Fruit fly (Drosophila melanogaster) whole organism, wandering third instar larva: Measurements from ENCODE around the gene CG13113.
A peak's percentile ranks its signal among the peaks of the same experiment; 100 is the strongest.

Source experiments
- CG32264 ChIP-seq: fragments of 200-800 bp; sonication (Bioruptor generic); optimal IDR thresholded peaks from 2 replicates; lab custom pipeline; 2016; ENCODE audit warnings: missing biosample characterization, missing genetic modification characterization
- CG9705 ChIP-seq: fragments of 200-800 bp; sonication (Bioruptor generic); optimal IDR thresholded peaks from 2 replicates; lab custom pipeline; 2018; ENCODE audit warnings: missing biosample characterization, mild to moderate bottlenecking, missing genetic modification characterization
- Dfd ChIP-seq: fragments of >200 bp; optimal IDR thresholded peaks from 2 replicates; lab custom pipeline; 2017; ENCODE audit warnings: missing biosample characterization, missing genetic modification characterization
- Dif ChIP-seq: fragments of 200-275, 200-300 bp; sonication (Bioruptor generic); optimal IDR thresholded peaks from 2 replicates; lab custom pipeline; 2018; ENCODE audit warnings: missing biosample characterization, missing genetic modification characterization; ENCODE audit not compliant: partially characterized antibody
- GATAd ChIP-seq: sonication (Bioruptor generic); optimal IDR thresholded peaks from 2 replicates; lab custom pipeline; 2016; ENCODE audit warnings: missing biosample characterization, missing genetic modification characterization
- HLH106 ChIP-seq: fragments of 200-800 bp; optimal IDR thresholded peaks from 3 replicates; lab custom pipeline; 2019; ENCODE audit warnings: missing biosample characterization, mild to moderate bottlenecking, missing genetic modification characterization, moderate library complexity
- Hnf4 ChIP-seq: fragments of 200-800 bp; sonication (Bioruptor generic); optimal IDR thresholded peaks from 2 replicates; lab custom pipeline; 2016; ENCODE audit warnings: missing biosample characterization, mild to moderate bottlenecking, missing genetic modification characterization
- Hr78 ChIP-seq: fragments of >200 bp; optimal IDR thresholded peaks from 2 replicates; lab custom pipeline; 2017; ENCODE audit warnings: missing biosample characterization, missing genetic modification characterization
- Hr83 ChIP-seq: fragments of 200-300 bp; sonication (Bioruptor generic); optimal IDR thresholded peaks from 2 replicates; lab custom pipeline; 2016; ENCODE audit warnings: missing biosample characterization, mild to moderate bottlenecking, missing genetic modification characterization, moderate library complexity; ENCODE audit not compliant: poor library complexity, severe bottlenecking
- Mio ChIP-seq: sonication (Bioruptor generic); optimal IDR thresholded peaks from 2 replicates; lab custom pipeline; 2016; ENCODE audit warnings: missing biosample characterization, missing genetic modification characterization
- Myc ChIP-seq: fragments of >200 bp; optimal IDR thresholded peaks from 2 replicates; lab custom pipeline; 2017
- N ChIP-seq: fragments of >200 bp; optimal IDR thresholded peaks from 2 replicates; lab custom pipeline; 2018; ENCODE audit warnings: missing biosample characterization, missing external identifiers, missing genetic modification characterization
- OdsH ChIP-seq: fragments of 200-800 bp; sonication (Bioruptor generic); optimal IDR thresholded peaks from 2 replicates; lab custom pipeline; 2016; ENCODE audit warnings: missing biosample characterization, mild to moderate bottlenecking, missing genetic modification characterization
- Rel ChIP-seq, 2 experiments: fragments of 200-800 bp; sonication (Bioruptor generic) in 1 of 2; optimal IDR thresholded peaks; 2 replicates in 1 of 2; 3 replicates in 1 of 2; lab custom pipeline; 2016 to 2019; ENCODE audit warnings: mild to moderate bottlenecking in 2 of 2, missing biosample characterization in 2 of 2, missing genetic modification characterization in 2 of 2, moderate library complexity in 1 of 2
- Sp1 ChIP-seq: fragments of 200-800 bp; sonication (Bioruptor generic); optimal IDR thresholded peaks from 3 replicates; lab custom pipeline; 2019; ENCODE audit warnings: missing biosample characterization, mild to moderate bottlenecking, missing genetic modification characterization, moderate library complexity
- brk ChIP-seq: fragments of 200-800 bp; sonication (Bioruptor generic); optimal IDR thresholded peaks from 2 replicates; lab custom pipeline; 2016; ENCODE audit warnings: missing biosample characterization, mild to moderate bottlenecking, missing genetic modification characterization
- dl ChIP-seq, 2 experiments: fragments of 175-275, 200-275 bp in 1 of 2; fragments of 200-275 bp in 1 of 2; sonication (Bioruptor generic); optimal IDR thresholded peaks; lab custom pipeline; 2018; ENCODE audit warnings: mild to moderate bottlenecking in 2 of 2, missing biosample characterization in 2 of 2, missing genetic modification characterization in 2 of 2, moderate library complexity in 2 of 2; ENCODE audit not compliant: partially characterized antibody in 2 of 2, insufficient read depth in 1 of 2
- dmrt93B ChIP-seq: fragments of 200-800 bp; sonication (Bioruptor generic); optimal IDR thresholded peaks from 2 replicates; lab custom pipeline; 2018; ENCODE audit warnings: missing biosample characterization, mild to moderate bottlenecking, missing genetic modification characterization
- dsf ChIP-seq: sonication (Bioruptor generic); optimal IDR thresholded peaks from 2 replicates; lab custom pipeline; 2016; ENCODE audit warnings: missing biosample characterization, missing genetic modification characterization, borderline replicate concordance
- ey ChIP-seq: fragments of 200-800 bp; sonication (Bioruptor generic); optimal IDR thresholded peaks from 2 replicates; lab custom pipeline; 2016; ENCODE audit warnings: missing biosample characterization, missing genetic modification characterization
- foxo ChIP-seq, 2 experiments: fragments of 200-800 bp; sonication (Bioruptor generic); optimal IDR thresholded peaks; 2 replicates in 1 of 2; 3 replicates in 1 of 2; lab custom pipeline; 2016 to 2017; ENCODE audit warnings: missing biosample characterization in 2 of 2, missing genetic modification characterization in 2 of 2
- fru ChIP-seq: fragments of 200-800 bp; sonication (Bioruptor generic); optimal IDR thresholded peaks from 3 replicates; lab custom pipeline; 2016; ENCODE audit warnings: missing biosample characterization, mild to moderate bottlenecking, missing genetic modification characterization
- h ChIP-seq: fragments of 200-800 bp; sonication (Bioruptor generic); optimal IDR thresholded peaks from 3 replicates; lab custom pipeline; 2016; ENCODE audit warnings: missing biosample characterization, mild to moderate bottlenecking, missing genetic modification characterization
- jim ChIP-seq: fragments of 175-275, 200-325 bp; sonication (Bioruptor generic); optimal IDR thresholded peaks from 2 replicates; lab custom pipeline; 2016; ENCODE audit warnings: missing biosample characterization, mild to moderate bottlenecking, missing genetic modification characterization
- psq ChIP-seq: fragments of 200-800 bp; sonication (Bioruptor generic); optimal IDR thresholded peaks from 3 replicates; lab custom pipeline; 2017; ENCODE audit warnings: missing biosample characterization, mild to moderate bottlenecking, missing genetic modification characterization, moderate library complexity
- rgr ChIP-seq: fragments of 200-800 bp; sonication (Bioruptor generic); optimal IDR thresholded peaks from 3 replicates; lab custom pipeline; 2016; ENCODE audit warnings: missing biosample characterization, mild to moderate bottlenecking, missing genetic modification characterization
- sage ChIP-seq: fragments of 200-800 bp; sonication (Bioruptor generic); optimal IDR thresholded peaks from 2 replicates; lab custom pipeline; 2016; ENCODE audit warnings: missing biosample characterization, mild to moderate bottlenecking, missing genetic modification characterization
- sv ChIP-seq: fragments of 200-800 bp; sonication (Bioruptor generic); optimal IDR thresholded peaks from 3 replicates; lab custom pipeline; 2016; ENCODE audit warnings: missing biosample characterization, missing genetic modification characterization
- tai ChIP-seq: sonication (Bioruptor generic); optimal IDR thresholded peaks from 2 replicates; lab custom pipeline; 2016; ENCODE audit warnings: missing biosample characterization, missing genetic modification characterization
- usp ChIP-seq: fragments of >200 bp; optimal IDR thresholded peaks from 2 replicates; lab custom pipeline; 2017; ENCODE audit warnings: missing biosample characterization, missing genetic modification characterization
- woc ChIP-seq: sonication (Bioruptor generic); optimal IDR thresholded peaks from 2 replicates; lab custom pipeline; 2016; ENCODE audit warnings: missing biosample characterization, mild to moderate bottlenecking, missing genetic modification characterization

Gene CG13113

dm6 chr2L:9543871-9544270, at the start of gene CG13113:
Gene CG13113 (plus strand): TSS chr2L:9544171.
- no peak for TF ChIP-seq sv (GFP tag; lab: Kevin White, UChicago)
- no peak for TF ChIP-seq psq (GFP tag; lab: Kevin White, UChicago)
- TF ChIP-seq dsf = no peak
- no peak for TF ChIP-seq Sp1
- TF ChIP-seq Dif (GFP tag; lab: Kevin White, UChicago) = no peak
- TF ChIP-seq Rel (GFP tag; optimal IDR thresholded peaks at IDR 0.05; lab: Kevin White, UChicago) = no peak
- TF ChIP-seq Rel (tag; optimal IDR thresholded peaks at IDR 0.05; lab: Kevin White, UChicago) = no peak
- TF ChIP-seq Hr83 (GFP tag; lab: Kevin White, UChicago) = no peak

dm6 chr2L:9494663-9495417, 49.1 kb upstream of the CG13113 start, which contains the start of gene Gdi:
Gene Gdi (minus strand): TSS chr2L:9494876.
- TF ChIP-seq usp (GFP tag; lab: Kevin White, UChicago) = no peak
- TF ChIP-seq woc = peak; percentile 29
- peak; percentile 83 for TF ChIP-seq psq (GFP tag; lab: Kevin White, UChicago)
- TF ChIP-seq CG32264 = no peak
- TF ChIP-seq CG9705 (GFP tag; lab: Kevin White, UChicago) = peak; percentile 35
- TF ChIP-seq Hnf4 = no peak
- TF ChIP-seq HLH106 (tag; lab: Kevin White, UChicago) = peak; percentile 51
- TF ChIP-seq foxo (GFP tag; optimal IDR thresholded peaks at IDR 0.05; lab: Kevin White, UChicago) = peak in 1 of 2 experiments; percentile 13
- TF ChIP-seq Myc (lab: Kevin White, UChicago) = peak; percentile 19
- peak; percentile 4 for TF ChIP-seq ey (GFP tag; lab: Kevin White, UChicago)

dm6 chr2L:9495418-9495779, 48.6 kb upstream of the CG13113 start, which contains the start of gene CG33298:
Gene CG33298 (plus strand): TSS chr2L:9495474.
- TF ChIP-seq Rel (GFP tag; optimal IDR thresholded peaks at IDR 0.05; lab: Kevin White, UChicago) = no peak
- peak; percentile 89 for TF ChIP-seq Rel (tag; optimal IDR thresholded peaks at IDR 0.05; lab: Kevin White, UChicago)
- TF ChIP-seq h (GFP tag; lab: Kevin White, UChicago) = peak; percentile 36
- TF ChIP-seq dmrt93B (GFP tag; lab: Kevin White, UChicago) = no peak
- TF ChIP-seq sage (GFP tag; lab: Kevin White, UChicago) = no peak
- TF ChIP-seq psq (GFP tag; lab: Kevin White, UChicago) = no peak
- no peak for TF ChIP-seq ey (GFP tag; lab: Kevin White, UChicago)
- no peak for TF ChIP-seq tai (GFP tag; lab: Kevin White, UChicago)
- no peak for TF ChIP-seq CG32264
- TF ChIP-seq GATAd (GFP tag; lab: Kevin White, UChicago) = no peak
- TF ChIP-seq Dfd (GFP tag; lab: Kevin White, UChicago) = no peak
- TF ChIP-seq Myc (lab: Kevin White, UChicago) = no peak
- no peak for TF ChIP-seq Dif (GFP tag; lab: Kevin White, UChicago)
- no peak for TF ChIP-seq fru (GFP tag; lab: Kevin White, UChicago)
- TF ChIP-seq Mio (GFP tag; lab: Kevin White, UChicago) = no peak
- no peak for TF ChIP-seq dsf
- TF ChIP-seq brk = no peak
- no peak for TF ChIP-seq foxo (GFP tag; optimal IDR thresholded peaks at IDR 0.05; lab: Kevin White, UChicago)
- TF ChIP-seq rgr = peak; percentile 2
- no peak for TF ChIP-seq N (GFP tag; lab: Kevin White, UChicago)
- no peak for TF ChIP-seq jim
- TF ChIP-seq Hnf4 = peak; percentile 24
- TF ChIP-seq dl (GFP tag; optimal IDR thresholded peaks at IDR 0.05; lab: Kevin White, UChicago; ENCODE audit: insufficient read depth in 1 of 2, partially characterized antibody in 2 of 2) = no peak

dm6 chr2L:9495870-9496269, 48.1 kb upstream of the CG13113 start:
- TF ChIP-seq OdsH (GFP tag; lab: Kevin White, UChicago) (no peak), psq (GFP tag; lab: Kevin White, UChicago) (no peak), ey (GFP tag; lab: Kevin White, UChicago) (no peak), dmrt93B (GFP tag; lab: Kevin White, UChicago) (no peak), HLH106 (tag; lab: Kevin White, UChicago) (no peak), brk (no peak), Hr78 (GFP tag; lab: Kevin White, UChicago) (no peak), fru (GFP tag; lab: Kevin White, UChicago) (no peak), usp (GFP tag; lab: Kevin White, UChicago) (no peak), Rel (GFP tag; optimal IDR thresholded peaks at IDR 0.05; lab: Kevin White, UChicago) (no peak), Rel (tag; optimal IDR thresholded peaks at IDR 0.05; lab: Kevin White, UChicago) (no peak), sv (GFP tag; lab: Kevin White, UChicago) (no peak), tai (GFP tag; lab: Kevin White, UChicago) (no peak)
- TF ChIP-seq, all 38 proteins: peak for 0
